Fruit fly (Drosophila melanogaster) whole organism, wandering third instar larva: ENCODE measurements around the gene CG33159.
A peak's percentile ranks its signal among the peaks of the same experiment; 100 is the strongest.

Source experiments
- Abd-B ChIP-seq: fragments of >200 bp; optimal IDR thresholded peaks from 2 replicates; lab custom pipeline; 2017; ENCODE audit warnings: missing biosample characterization, missing genetic modification characterization
- CG32264 ChIP-seq: fragments of 200-800 bp; sonication (Bioruptor generic); optimal IDR thresholded peaks from 2 replicates; lab custom pipeline; 2016; ENCODE audit warnings: missing biosample characterization, missing genetic modification characterization
- CG9705 ChIP-seq: fragments of 200-800 bp; sonication (Bioruptor generic); optimal IDR thresholded peaks from 2 replicates; lab custom pipeline; 2018; ENCODE audit warnings: missing biosample characterization, mild to moderate bottlenecking, missing genetic modification characterization
- CrebA ChIP-seq: fragments of 200-800 bp; sonication (Bioruptor generic); optimal IDR thresholded peaks from 2 replicates; lab custom pipeline; 2016; ENCODE audit warnings: missing biosample characterization, mild to moderate bottlenecking, missing genetic modification characterization, borderline replicate concordance
- Dfd ChIP-seq: fragments of >200 bp; optimal IDR thresholded peaks from 2 replicates; lab custom pipeline; 2017; ENCODE audit warnings: missing biosample characterization, missing genetic modification characterization
- Dif ChIP-seq: fragments of 200-275, 200-300 bp; sonication (Bioruptor generic); optimal IDR thresholded peaks from 2 replicates; lab custom pipeline; 2018; ENCODE audit warnings: missing biosample characterization, missing genetic modification characterization; ENCODE audit not compliant: partially characterized antibody
- GATAd ChIP-seq: sonication (Bioruptor generic); optimal IDR thresholded peaks from 2 replicates; lab custom pipeline; 2016; ENCODE audit warnings: missing biosample characterization, missing genetic modification characterization
- HLH106 ChIP-seq: fragments of 200-800 bp; optimal IDR thresholded peaks from 3 replicates; lab custom pipeline; 2019; ENCODE audit warnings: missing biosample characterization, mild to moderate bottlenecking, missing genetic modification characterization, moderate library complexity
- Hnf4 ChIP-seq: fragments of 200-800 bp; sonication (Bioruptor generic); optimal IDR thresholded peaks from 2 replicates; lab custom pipeline; 2016; ENCODE audit warnings: missing biosample characterization, mild to moderate bottlenecking, missing genetic modification characterization
- Hr78 ChIP-seq: fragments of >200 bp; optimal IDR thresholded peaks from 2 replicates; lab custom pipeline; 2017; ENCODE audit warnings: missing biosample characterization, missing genetic modification characterization
- Hr83 ChIP-seq: fragments of 200-300 bp; sonication (Bioruptor generic); optimal IDR thresholded peaks from 2 replicates; lab custom pipeline; 2016; ENCODE audit warnings: missing biosample characterization, mild to moderate bottlenecking, missing genetic modification characterization, moderate library complexity; ENCODE audit not compliant: poor library complexity, severe bottlenecking
- Jra ChIP-seq: sonication (Bioruptor generic); optimal IDR thresholded peaks from 2 replicates; lab custom pipeline; 2016; ENCODE audit warnings: missing biosample characterization, missing genetic modification characterization
- Mio ChIP-seq: sonication (Bioruptor generic); optimal IDR thresholded peaks from 2 replicates; lab custom pipeline; 2016; ENCODE audit warnings: missing biosample characterization, missing genetic modification characterization
- Myc ChIP-seq: fragments of >200 bp; optimal IDR thresholded peaks from 2 replicates; lab custom pipeline; 2017
- N ChIP-seq: fragments of >200 bp; optimal IDR thresholded peaks from 2 replicates; lab custom pipeline; 2018; ENCODE audit warnings: missing biosample characterization, missing external identifiers, missing genetic modification characterization
- OdsH ChIP-seq: fragments of 200-800 bp; sonication (Bioruptor generic); optimal IDR thresholded peaks from 2 replicates; lab custom pipeline; 2016; ENCODE audit warnings: missing biosample characterization, mild to moderate bottlenecking, missing genetic modification characterization
- Rel ChIP-seq, 2 experiments: fragments of 200-800 bp; sonication (Bioruptor generic) in 1 of 2; optimal IDR thresholded peaks; 2 replicates in 1 of 2; 3 replicates in 1 of 2; lab custom pipeline; 2016 to 2019; ENCODE audit warnings: mild to moderate bottlenecking in 2 of 2, missing biosample characterization in 2 of 2, missing genetic modification characterization in 2 of 2, moderate library complexity in 1 of 2
- Sp1 ChIP-seq: fragments of 200-800 bp; sonication (Bioruptor generic); optimal IDR thresholded peaks from 3 replicates; lab custom pipeline; 2019; ENCODE audit warnings: missing biosample characterization, mild to moderate bottlenecking, missing genetic modification characterization, moderate library complexity
- Vsx2 ChIP-seq: fragments of 200-300, 225-300 bp; sonication (Bioruptor generic); optimal IDR thresholded peaks from 2 replicates; lab custom pipeline; 2018; ENCODE audit warnings: missing biosample characterization, missing genetic modification characterization; ENCODE audit not compliant: partially characterized antibody
- br ChIP-seq: fragments of 200-800 bp; sonication (Bioruptor generic); optimal IDR thresholded peaks from 2 replicates; lab custom pipeline; 2016; ENCODE audit warnings: missing biosample characterization, missing genetic modification characterization
- brk ChIP-seq: fragments of 200-800 bp; sonication (Bioruptor generic); optimal IDR thresholded peaks from 2 replicates; lab custom pipeline; 2016; ENCODE audit warnings: missing biosample characterization, mild to moderate bottlenecking, missing genetic modification characterization
- dl ChIP-seq, 2 experiments: fragments of 175-275, 200-275 bp in 1 of 2; fragments of 200-275 bp in 1 of 2; sonication (Bioruptor generic); optimal IDR thresholded peaks; lab custom pipeline; 2018; ENCODE audit warnings: mild to moderate bottlenecking in 2 of 2, missing biosample characterization in 2 of 2, missing genetic modification characterization in 2 of 2, moderate library complexity in 2 of 2; ENCODE audit not compliant: partially characterized antibody in 2 of 2, insufficient read depth in 1 of 2
- dmrt93B ChIP-seq: fragments of 200-800 bp; sonication (Bioruptor generic); optimal IDR thresholded peaks from 2 replicates; lab custom pipeline; 2018; ENCODE audit warnings: missing biosample characterization, mild to moderate bottlenecking, missing genetic modification characterization
- dsf ChIP-seq: sonication (Bioruptor generic); optimal IDR thresholded peaks from 2 replicates; lab custom pipeline; 2016; ENCODE audit warnings: missing biosample characterization, missing genetic modification characterization, borderline replicate concordance
- ey ChIP-seq: fragments of 200-800 bp; sonication (Bioruptor generic); optimal IDR thresholded peaks from 2 replicates; lab custom pipeline; 2016; ENCODE audit warnings: missing biosample characterization, missing genetic modification characterization
- foxo ChIP-seq, 2 experiments: fragments of 200-800 bp; sonication (Bioruptor generic); optimal IDR thresholded peaks; 2 replicates in 1 of 2; 3 replicates in 1 of 2; lab custom pipeline; 2016 to 2017; ENCODE audit warnings: missing biosample characterization in 2 of 2, missing genetic modification characterization in 2 of 2
- fru ChIP-seq: fragments of 200-800 bp; sonication (Bioruptor generic); optimal IDR thresholded peaks from 3 replicates; lab custom pipeline; 2016; ENCODE audit warnings: missing biosample characterization, mild to moderate bottlenecking, missing genetic modification characterization
- h ChIP-seq: fragments of 200-800 bp; sonication (Bioruptor generic); optimal IDR thresholded peaks from 3 replicates; lab custom pipeline; 2016; ENCODE audit warnings: missing biosample characterization, mild to moderate bottlenecking, missing genetic modification characterization
- jim ChIP-seq: fragments of 175-275, 200-325 bp; sonication (Bioruptor generic); optimal IDR thresholded peaks from 2 replicates; lab custom pipeline; 2016; ENCODE audit warnings: missing biosample characterization, mild to moderate bottlenecking, missing genetic modification characterization
- lola ChIP-seq: fragments of >200 bp; optimal IDR thresholded peaks from 2 replicates; lab custom pipeline; 2017; ENCODE audit warnings: missing biosample characterization, missing genetic modification characterization
- pan ChIP-seq: fragments of >200 bp; optimal IDR thresholded peaks from 2 replicates; lab custom pipeline; 2017
- psq ChIP-seq: fragments of 200-800 bp; sonication (Bioruptor generic); optimal IDR thresholded peaks from 3 replicates; lab custom pipeline; 2017; ENCODE audit warnings: missing biosample characterization, mild to moderate bottlenecking, missing genetic modification characterization, moderate library complexity
- rgr ChIP-seq: fragments of 200-800 bp; sonication (Bioruptor generic); optimal IDR thresholded peaks from 3 replicates; lab custom pipeline; 2016; ENCODE audit warnings: missing biosample characterization, mild to moderate bottlenecking, missing genetic modification characterization
- sage ChIP-seq: fragments of 200-800 bp; sonication (Bioruptor generic); optimal IDR thresholded peaks from 2 replicates; lab custom pipeline; 2016; ENCODE audit warnings: missing biosample characterization, mild to moderate bottlenecking, missing genetic modification characterization
- sv ChIP-seq: fragments of 200-800 bp; sonication (Bioruptor generic); optimal IDR thresholded peaks from 3 replicates; lab custom pipeline; 2016; ENCODE audit warnings: missing biosample characterization, missing genetic modification characterization
- tai ChIP-seq: sonication (Bioruptor generic); optimal IDR thresholded peaks from 2 replicates; lab custom pipeline; 2016; ENCODE audit warnings: missing biosample characterization, missing genetic modification characterization
- usp ChIP-seq: fragments of >200 bp; optimal IDR thresholded peaks from 2 replicates; lab custom pipeline; 2017; ENCODE audit warnings: missing biosample characterization, missing genetic modification characterization
- woc ChIP-seq: sonication (Bioruptor generic); optimal IDR thresholded peaks from 2 replicates; lab custom pipeline; 2016; ENCODE audit warnings: missing biosample characterization, mild to moderate bottlenecking, missing genetic modification characterization

The CG33159 gene

dm6 chr3L:3247130-3248065 lies 43.1 kb upstream of the CG33159 start, which contains the start of gene CG43389:
Gene CG43389, plus strand, starts transcription at chr3L:3248015.
- TF ChIP-seq Hnf4 (GFP tag; lab: Kevin White, UChicago) (peak; percentile 99), jim (GFP tag; lab: Kevin White, UChicago) (peak; percentile 52), OdsH (peak; percentile 99), Rel (GFP tag; optimal IDR thresholded peaks at IDR 0.05; lab: Kevin White, UChicago) (peak; percentile 98), Rel (tag; optimal IDR thresholded peaks at IDR 0.05; lab: Kevin White, UChicago) (peak; percentile 78), Sp1 (GFP tag; lab: Kevin White, UChicago) (peak; percentile 100), CrebA (peak; percentile 94), psq (GFP tag; lab: Kevin White, UChicago) (peak; percentile 99), pan (lab: Kevin White, UChicago) (no peak), Vsx2 (no peak), Abd-B (GFP tag; lab: Kevin White, UChicago) (no peak), usp (GFP tag; lab: Kevin White, UChicago) (no peak), brk (GFP tag; lab: Kevin White, UChicago) (peak; percentile 98), N (GFP tag; lab: Kevin White, UChicago) (no peak), CG32264 (GFP tag; lab: Kevin White, UChicago) (peak; percentile 96), Myc (no peak), br (GFP tag; lab: Kevin White, UChicago) (peak; percentile 99), dsf (GFP tag; lab: Kevin White, UChicago) (peak; percentile 96), fru (GFP tag; lab: Kevin White, UChicago) (peak; percentile 97), sv (GFP tag; lab: Kevin White, UChicago) (no peak), dmrt93B (peak; percentile 98), Hr83 (no peak), Dfd (GFP tag; lab: Kevin White, UChicago) (peak; percentile 80), tai (GFP tag; lab: Kevin White, UChicago) (peak; percentile 97), Jra (GFP tag; lab: Kevin White, UChicago) (peak; percentile 97), GATAd (peak; percentile 97), dl (GFP tag; optimal IDR thresholded peaks at IDR 0.05; lab: Kevin White, UChicago; ENCODE audit: insufficient read depth in 1 of 2, partially characterized antibody in 2 of 2) (no peak), sage (GFP tag; lab: Kevin White, UChicago) (peak; percentile 97), foxo (GFP tag; optimal IDR thresholded peaks at IDR 0.05; lab: Kevin White, UChicago) (peak; percentile 87 to 99), lola (GFP tag; lab: Kevin White, UChicago) (no peak), ey (GFP tag; lab: Kevin White, UChicago) (peak; percentile 99), Hr78 (GFP tag; lab: Kevin White, UChicago) (no peak), woc (GFP tag; lab: Kevin White, UChicago) (peak; percentile 91), h (GFP tag; lab: Kevin White, UChicago) (peak; percentile 99), Mio (GFP tag; lab: Kevin White, UChicago) (peak; percentile 89), rgr (GFP tag; lab: Kevin White, UChicago) (peak; percentile 100), HLH106 (tag; lab: Kevin White, UChicago) (peak; percentile 99), CG9705 (GFP tag; lab: Kevin White, UChicago) (peak; percentile 75), Dif (GFP tag; lab: Kevin White, UChicago) (peak; percentile 38)
